Worm (Caenorhabditis elegans): ENCODE measurements around the gene flp-10.

Gene flp-10

DNA sequence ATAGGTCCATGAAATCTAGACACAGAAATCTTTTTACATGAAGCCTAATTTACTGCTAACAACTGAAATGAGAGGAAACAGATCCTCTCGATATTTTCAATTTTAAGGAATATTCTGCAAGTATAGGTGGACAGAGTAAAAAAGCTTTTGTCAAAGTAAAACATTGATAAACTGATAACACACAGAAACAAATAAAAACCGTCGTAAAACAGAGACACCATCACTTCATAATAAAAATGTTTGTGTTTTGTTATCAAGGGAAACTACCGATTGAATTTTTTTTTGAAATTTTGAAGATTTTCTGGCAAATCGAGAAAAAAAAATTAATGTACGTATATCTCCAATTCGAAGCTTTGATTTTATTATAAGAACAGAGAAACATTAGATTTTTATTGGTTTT is 12.5 kb downstream of the flp-10 start:
- TF ChIP-seq hmg-11 (tag; optimal IDR thresholded peaks at IDR 0.05) (no peak), elt-2 (tag; optimal IDR thresholded peaks at IDR 0.05) (peak; percentile 55), nhr-43 (tag; optimal IDR thresholded peaks at IDR 0.05; ENCODE audit: poor library complexity, severe bottlenecking) (no peak), pha-4 (tag; optimal IDR thresholded peaks at IDR 0.05) (peak; percentile 4), elt-3 (tag; optimal IDR thresholded peaks at IDR 0.05) (no peak), mml-1 (tag; optimal IDR thresholded peaks at IDR 0.05) (no peak), lin-15B (tag; optimal IDR thresholded peaks at IDR 0.05) (no peak), nhr-28 (tag; optimal IDR thresholded peaks at IDR 0.05) (no peak), egl-27 (tag; optimal IDR thresholded peaks at IDR 0.05) (no peak), ztf-4 (tag; optimal IDR thresholded peaks at IDR 0.05) (no peak), jun-1 (tag; optimal IDR thresholded peaks at IDR 0.05) (no peak), nhr-23 (tag; optimal IDR thresholded peaks at IDR 0.05) (no peak), elt-1 (tag; optimal IDR thresholded peaks at IDR 0.05) (no peak), nhr-237 (tag; optimal IDR thresholded peaks at IDR 0.05) (no peak), snpc-4 (tag; optimal IDR thresholded peaks at IDR 0.05) (no peak)

DNA sequence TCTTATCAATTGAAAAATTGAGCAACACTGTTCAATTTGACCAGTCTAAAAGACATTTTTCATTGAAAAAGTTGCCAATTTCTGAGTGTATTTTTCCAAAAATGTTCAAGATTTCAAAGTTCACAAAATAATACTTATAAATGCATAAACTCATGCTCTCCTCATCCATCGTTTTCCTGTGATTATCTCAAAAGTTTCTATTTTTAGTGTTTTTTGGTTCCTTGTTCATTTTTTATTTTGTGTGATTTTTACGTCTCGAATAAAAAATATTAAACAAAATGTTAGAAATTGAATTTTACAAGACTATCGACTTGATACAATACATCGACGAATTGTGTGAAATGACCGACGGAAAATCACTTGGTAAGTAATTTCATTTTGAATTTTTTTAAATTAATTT is 13.0 kb downstream of the flp-10 start, which contains the start of gene atic-1:
Gene atic-1 (plus strand): TSS at position 301 of the 400 bp plus-strand sequence.
- no peak for TF ChIP-seq nhr-237 (tag; optimal IDR thresholded peaks at IDR 0.05)

DNA sequence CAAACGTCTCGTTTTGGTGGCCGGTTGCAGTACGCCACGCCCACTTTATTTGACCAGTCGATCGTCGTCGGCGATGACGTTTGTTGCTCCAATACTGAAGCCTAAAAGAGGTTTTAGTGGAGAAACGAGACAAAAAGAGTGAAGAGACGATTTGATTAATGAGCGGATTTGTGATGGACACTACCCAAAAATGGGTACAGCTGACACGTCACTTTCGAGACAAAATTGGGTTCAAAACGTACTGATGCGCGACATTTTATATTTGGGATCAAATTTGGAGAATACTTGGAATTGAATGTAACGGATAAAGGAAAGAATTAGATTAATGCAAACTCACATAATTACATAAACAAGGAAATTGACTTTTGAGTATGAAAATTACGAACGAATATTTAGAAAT is 28.7 kb downstream of the flp-10 start, which contains the start of gene ilys-4:
Gene ilys-4 (minus strand): TSS at position 101 of the 400 bp plus-strand sequence.
- TF ChIP-seq R02D3.7 (tag; optimal IDR thresholded peaks at IDR 0.05) (no peak), nhr-67 (tag; optimal IDR thresholded peaks at IDR 0.05) (no peak), lin-39 (tag; optimal IDR thresholded peaks at IDR 0.05) (peak; percentile 62)

DNA sequence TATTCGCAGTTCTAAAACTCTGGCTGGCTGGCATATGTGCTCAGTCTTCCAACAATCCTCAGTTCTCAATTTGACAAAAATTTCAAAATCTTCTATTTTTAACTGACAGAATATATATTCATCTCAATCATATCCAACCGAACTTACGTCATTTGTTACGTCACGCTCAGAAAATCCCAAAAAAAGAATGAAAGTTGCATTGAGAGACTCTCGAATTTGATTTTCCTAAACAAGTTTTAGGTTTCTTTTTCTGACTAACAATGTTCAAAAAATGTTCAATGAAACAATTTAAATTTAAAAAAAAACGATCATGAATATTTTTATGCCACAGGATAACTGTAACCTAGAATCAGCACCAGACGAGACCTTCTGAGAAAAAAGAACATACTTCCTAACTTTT is 29.2 kb downstream of the flp-10 start:
- TF ChIP-seq fkh-10 (GFP tag; optimal IDR thresholded peaks at IDR 0.05) (peak; percentile 74), elt-3 (tag; optimal IDR thresholded peaks at IDR 0.05) (no peak)

ce11 chrIV:7898489-7898888 is 29.8 kb downstream of the flp-10 start:
- TF ChIP-seq ceh-82 (tag; optimal IDR thresholded peaks at IDR 0.05) (no peak), pha-4 (tag; optimal IDR thresholded peaks at IDR 0.05) (peak; percentile 42), snpc-4 (tag; optimal IDR thresholded peaks at IDR 0.05) (no peak), elt-2 (tag; optimal IDR thresholded peaks at IDR 0.05) (peak; percentile 79), pqm-1 (tag; optimal IDR thresholded peaks at IDR 0.05) (peak; percentile 75), eor-1 (tag; optimal IDR thresholded peaks at IDR 0.05) (no peak)

- TF ChIP-seq nhr-67 (tag; optimal IDR thresholded peaks at IDR 0.05) (no peak), lsy-12 (tag; optimal IDR thresholded peaks at IDR 0.05) (peak; percentile 54), fkh-10 (GFP tag; optimal IDR thresholded peaks at IDR 0.05) (no peak), ceh-9 (tag; optimal IDR thresholded peaks at IDR 0.05) (no peak), lin-15B (tag; optimal IDR thresholded peaks at IDR 0.05) (peak; percentile 70), ceh-28 (tag; optimal IDR thresholded peaks at IDR 0.05) (no peak), zag-1 (tag; optimal IDR thresholded peaks at IDR 0.05) (no peak), lin-39 (tag; optimal IDR thresholded peaks at IDR 0.05) (peak; percentile 15), nhr-23 (tag; optimal IDR thresholded peaks at IDR 0.05) (peak; percentile 71), nfya-1 (tag; optimal IDR thresholded peaks at IDR 0.05; ENCODE audit: insufficient read depth) (peak; percentile 90), nhr-25 (tag; optimal IDR thresholded peaks at IDR 0.05) (peak; percentile 75), pqm-1 (tag; optimal IDR thresholded peaks at IDR 0.05) (peak; percentile 84), egl-5 (tag; optimal IDR thresholded peaks at IDR 0.05) (peak; percentile 61), fkh-2 (tag; optimal IDR thresholded peaks at IDR 0.05) (no peak), unc-62 (GFP tag; optimal IDR thresholded peaks at IDR 0.05) (no peak), hmg-11 (tag; optimal IDR thresholded peaks at IDR 0.05) (peak; percentile 49), mdl-1 (tag; optimal IDR thresholded peaks at IDR 0.05) (no peak), snpc-4 (tag; optimal IDR thresholded peaks at IDR 0.05) (peak; percentile 53), jun-1 (tag; optimal IDR thresholded peaks at IDR 0.05) (peak; percentile 69), nhr-43 (tag; optimal IDR thresholded peaks at IDR 0.05; ENCODE audit: poor library complexity, severe bottlenecking) (peak; percentile 11), egl-27 (tag; optimal IDR thresholded peaks at IDR 0.05) (no peak), pha-4 (tag; optimal IDR thresholded peaks at IDR 0.05) (peak; percentile 92), daf-12 (tag; optimal IDR thresholded peaks at IDR 0.05) (no peak), aly-2 (tag; optimal IDR thresholded peaks at IDR 0.05) (no peak), ama-1 (optimal IDR thresholded peaks at IDR 0.05) (no peak), elt-2 (tag; optimal IDR thresholded peaks at IDR 0.05) (peak; percentile 96)
Observed at ce11 chrIV:7902221-7902904, 33.7 kb downstream of the flp-10 start, which contains the start of gene arp-11. arp-11 (minus strand) TSS chrIV:7902271.

Measured in whole organism, L3 larva.